Fruit fly (Drosophila melanogaster) whole organism, prepupa: Measurements from ENCODE around the gene CG8379.

Experiments
- CG10669 ChIP-seq: fragments of 200-800 bp; sonication (Bioruptor generic); optimal IDR thresholded peaks from 3 replicates; lab custom pipeline; 2018; ENCODE audit warnings: missing biosample characterization, mild to moderate bottlenecking, missing genetic modification characterization, moderate library complexity
- CG11294 ChIP-seq: fragments of 200-800 bp; sonication (Bioruptor generic); IDR thresholded peaks from 2 replicates; pipeline ENCODE4 v1.3.6; 2022; ENCODE audit warnings: missing biosample characterization, missing genetic modification characterization
- CG11762 ChIP-seq: fragments of 200-800 bp; sonication (Bioruptor generic); optimal IDR thresholded peaks from 3 replicates; lab custom pipeline; 2016; ENCODE audit warnings: missing biosample characterization, missing genetic modification characterization; ENCODE audit not compliant: insufficient read depth
- CG11902 ChIP-seq: fragments of 200-800 bp; sonication (Bioruptor generic); optimal IDR thresholded peaks from 3 replicates; lab custom pipeline; 2016; ENCODE audit warnings: missing biosample characterization, missing genetic modification characterization
- CG15336 ChIP-seq: fragments of 200-800 bp; sonication (Bioruptor generic); IDR thresholded peaks from 2 replicates; pipeline ENCODE4 v1.3.6; 2022; ENCODE audit warnings: missing biosample characterization, missing genetic modification characterization
- CG16779 ChIP-seq: fragments of 200-800 bp; sonication (Bioruptor generic); optimal IDR thresholded peaks from 3 replicates; lab custom pipeline; 2017; ENCODE audit warnings: missing biosample characterization, mild to moderate bottlenecking, missing genetic modification characterization
- CG3032 ChIP-seq: fragments of 200-800 bp; optimal IDR thresholded peaks from 2 replicates; lab custom pipeline; 2019; ENCODE audit warnings: missing biosample characterization, mild to moderate bottlenecking, missing genetic modification characterization, moderate library complexity
- CG34406 ChIP-seq: fragments of 200-800 bp; sonication (Bioruptor generic); optimal IDR thresholded peaks from 3 replicates; lab custom pipeline; 2016; ENCODE audit warnings: missing biosample characterization, missing genetic modification characterization
- CG3919 ChIP-seq: fragments of 200-800 bp; sonication (Bioruptor generic); optimal IDR thresholded peaks from 3 replicates; lab custom pipeline; 2016; ENCODE audit warnings: missing biosample characterization, missing genetic modification characterization
- CG6163 ChIP-seq: fragments of 200-800 bp; sonication (Bioruptor generic); IDR thresholded peaks from 3 replicates; pipeline ENCODE4 v1.3.6; 2022; ENCODE audit warnings: missing biosample characterization, missing genetic modification characterization
- CG6792 ChIP-seq: fragments of 200-800 bp; sonication (Bioruptor generic); optimal IDR thresholded peaks from 3 replicates; lab custom pipeline; 2016; ENCODE audit warnings: missing biosample characterization, missing genetic modification characterization
- CG6808 ChIP-seq: fragments of 200-800 bp; sonication (Bioruptor generic); optimal IDR thresholded peaks from 3 replicates; lab custom pipeline; 2017; ENCODE audit warnings: missing biosample characterization, missing genetic modification characterization, mild to moderate bottlenecking, moderate library complexity, missing genetic modification reagents
- CG6854 ChIP-seq: fragments of 200-800 bp; sonication (Bioruptor generic); optimal IDR thresholded peaks from 2 replicates; lab custom pipeline; 2017; ENCODE audit warnings: missing biosample characterization, mild to moderate bottlenecking, missing genetic modification characterization
- CG7368 ChIP-seq: fragments of 200-800 bp; sonication (Bioruptor generic); optimal IDR thresholded peaks from 3 replicates; lab custom pipeline; 2016; ENCODE audit warnings: missing biosample characterization, missing genetic modification characterization
- CG8119 ChIP-seq: fragments of 200-800 bp; sonication (Bioruptor generic); IDR thresholded peaks from 3 replicates; pipeline ENCODE4 v1.3.6; 2022; ENCODE audit warnings: missing biosample characterization, missing genetic modification characterization
- CG8632 ChIP-seq: fragments of 200-800 bp; sonication (Bioruptor generic); optimal IDR thresholded peaks from 3 replicates; lab custom pipeline; 2016; ENCODE audit warnings: missing biosample characterization, missing genetic modification characterization
- CG9139 ChIP-seq: fragments of 200-800 bp; sonication (Bioruptor generic); optimal IDR thresholded peaks from 3 replicates; lab custom pipeline; 2017; ENCODE audit warnings: missing biosample characterization, mild to moderate bottlenecking, missing genetic modification characterization
- Eip75B ChIP-seq: fragments of 200-800 bp; sonication (Bioruptor generic); optimal IDR thresholded peaks from 3 replicates; lab custom pipeline; 2016; ENCODE audit warnings: missing biosample characterization, missing genetic modification characterization
- Eip93F ChIP-seq: fragments of 200-800 bp; sonication (Bioruptor generic); optimal IDR thresholded peaks from 2 replicates; lab custom pipeline; 2016; ENCODE audit warnings: missing biosample characterization, mild to moderate bottlenecking, missing genetic modification characterization
- Gug ChIP-seq: fragments of 200-800 bp; sonication (Bioruptor generic); IDR thresholded peaks from 2 replicates; pipeline ENCODE4 v1.3.6; 2022; ENCODE audit warnings: missing biosample characterization, missing genetic modification characterization
- Hr38 ChIP-seq: sonication (Bioruptor generic); optimal IDR thresholded peaks from 2 replicates; lab custom pipeline; 2016; ENCODE audit warnings: missing biosample characterization, missing genetic modification characterization
- Hr39 ChIP-seq: fragments of 200-800 bp; sonication (Bioruptor generic); optimal IDR thresholded peaks from 2 replicates; lab custom pipeline; 2016; ENCODE audit warnings: missing biosample characterization, missing genetic modification characterization
- Lpt ChIP-seq: fragments of 200-800 bp; sonication (Bioruptor generic); optimal IDR thresholded peaks from 3 replicates; lab custom pipeline; 2016; ENCODE audit warnings: missing biosample characterization, missing genetic modification characterization
- OdsH ChIP-seq: fragments of 200-800 bp; sonication (Bioruptor generic); optimal IDR thresholded peaks from 3 replicates; lab custom pipeline; 2016; ENCODE audit warnings: missing biosample characterization, missing genetic modification characterization
- Smox ChIP-seq: fragments of 200-800 bp; sonication (Bioruptor generic); optimal IDR thresholded peaks from 3 replicates; lab custom pipeline; 2016; ENCODE audit warnings: missing biosample characterization, missing genetic modification characterization
- Sox14 ChIP-seq: fragments of 200-800 bp; sonication (Bioruptor generic); optimal IDR thresholded peaks from 3 replicates; lab custom pipeline; 2016; ENCODE audit warnings: missing biosample characterization, missing genetic modification characterization
- acj6 ChIP-seq: fragments of 200-800 bp; sonication (Bioruptor generic); optimal IDR thresholded peaks from 3 replicates; lab custom pipeline; 2016; ENCODE audit warnings: missing biosample characterization, missing genetic modification characterization
- cyc ChIP-seq: fragments of 200-800 bp; sonication (Bioruptor generic); optimal IDR thresholded peaks from 3 replicates; lab custom pipeline; 2016; ENCODE audit warnings: missing biosample characterization, missing genetic modification characterization
- dac ChIP-seq: fragments of 200-800 bp; sonication (Bioruptor generic); optimal IDR thresholded peaks from 2 replicates; lab custom pipeline; 2017; ENCODE audit warnings: missing biosample characterization, mild to moderate bottlenecking, missing genetic modification characterization
- eg ChIP-seq: fragments of 200-800 bp; sonication (Bioruptor generic); IDR thresholded peaks from 3 replicates; pipeline ENCODE4 v1.3.6; 2022; ENCODE audit warnings: missing biosample characterization, missing genetic modification characterization
- esn ChIP-seq: fragments of 200-800 bp; sonication (Bioruptor generic); optimal IDR thresholded peaks from 2 replicates; lab custom pipeline; 2016; ENCODE audit warnings: missing biosample characterization, mild to moderate bottlenecking, missing genetic modification characterization, moderate library complexity
- fd59A ChIP-seq: fragments of 200-800 bp; sonication (Bioruptor generic); optimal IDR thresholded peaks from 2 replicates; lab custom pipeline; 2017; ENCODE audit warnings: missing biosample characterization, mild to moderate bottlenecking, missing genetic modification characterization, missing genetic modification reagents
- fkh ChIP-seq: fragments of 200-800 bp; sonication (Bioruptor generic); optimal IDR thresholded peaks from 3 replicates; lab custom pipeline; 2017; ENCODE audit warnings: missing biosample characterization, mild to moderate bottlenecking, missing genetic modification characterization, moderate library complexity
- salr ChIP-seq, 2 experiments: fragments of 200-800 bp; sonication (Bioruptor generic); optimal IDR thresholded peaks; 3 replicates each; lab custom pipeline; 2016 to 2018; ENCODE audit warnings: missing biosample characterization in 2 of 2, missing genetic modification characterization in 2 of 2, mild to moderate bottlenecking in 1 of 2
- ss ChIP-seq, 2 experiments: fragments of 200-800 bp; sonication (Bioruptor generic); optimal IDR thresholded peaks; 2 replicates in 1 of 2; 3 replicates in 1 of 2; lab custom pipeline; 2017 to 2018; ENCODE audit warnings: mild to moderate bottlenecking in 2 of 2, missing biosample characterization in 2 of 2, missing genetic modification characterization in 2 of 2, moderate library complexity in 1 of 2
- svp ChIP-seq: fragments of 200-800 bp; sonication (Bioruptor generic); peaks from one replicate; lab custom pipeline; 2016; ENCODE audit warnings: missing biosample characterization, missing genetic modification characterization
- vri ChIP-seq: fragments of 200-800 bp; sonication (Bioruptor generic); optimal IDR thresholded peaks from 3 replicates; lab custom pipeline; 2016; ENCODE audit warnings: missing biosample characterization, mild to moderate bottlenecking, missing genetic modification characterization

CG8379 gene

dm6 chr3R:8823761-8824499, at the start of gene CG8379, which contains the start of gene IscU:
Gene CG8379 (plus strand): TSS chr3R:8824411.
Gene IscU (minus strand): TSS chr3R:8824177.
- TF ChIP-seq CG3032 = peak; percentile 13
- TF ChIP-seq ss (GFP tag; optimal IDR thresholded peaks at IDR 0.05; lab: Kevin White, UChicago) = peak in 1 of 2 experiments; percentile 5
- TF ChIP-seq Eip93F (GFP tag; lab: Kevin White, UChicago) = peak; percentile 12
- no peak for TF ChIP-seq CG11294
- peak; percentile 94 for TF ChIP-seq vri (GFP tag; lab: Kevin White, UChicago)
- TF ChIP-seq, all 60 proteins: peak for 4

dm6 chr3R:8779823-8780222, 44.4 kb upstream of the CG8379 start, which contains the start of gene CG33191:
Gene CG33191 (minus strand): TSS chr3R:8779923.
- TF ChIP-seq Eip75B (no peak), CG6163 (GFP tag; lab: Robert Waterston, UW) (no peak), CG3919 (GFP tag; lab: Kevin White, UChicago) (no peak)
- TF ChIP-seq, all 60 proteins: peak for 0

dm6 chr3R:8780689-8781088, 43.5 kb upstream of the CG8379 start, which contains the start of gene CG33189:
Gene CG33189 (minus strand): TSS chr3R:8780789.
- TF ChIP-seq fkh (GFP tag; lab: Kevin White, UChicago) (no peak), Lpt (GFP tag; lab: Kevin White, UChicago) (no peak), Hr39 (GFP tag; lab: Kevin White, UChicago) (no peak), CG11902 (GFP tag; lab: Kevin White, UChicago) (no peak), Eip75B (no peak), Sox14 (no peak), CG6808 (GFP tag; lab: Kevin White, UChicago) (no peak), CG34406 (GFP tag; lab: Kevin White, UChicago) (no peak), CG9139 (GFP tag; lab: Kevin White, UChicago) (no peak)

- TF ChIP-seq CG3919 (GFP tag; lab: Kevin White, UChicago) = no peak
- TF ChIP-seq CG11762 = no peak
- TF ChIP-seq esn (GFP tag; lab: Kevin White, UChicago) = no peak
- TF ChIP-seq CG16779 = no peak
- no peak for TF ChIP-seq CG11902 (GFP tag; lab: Kevin White, UChicago)
- peak; percentile 58; the same call in 2 of the 3 replicates for TF ChIP-seq CG6163 (GFP tag; lab: Robert Waterston, UW)
- TF ChIP-seq fd59A (GFP tag; lab: Kevin White, UChicago) = no peak
- TF ChIP-seq Gug (GFP tag; lab: Robert Waterston, UW) = no peak; the same call in 1 of the 2 replicates
- no peak for TF ChIP-seq acj6 (GFP tag; lab: Kevin White, UChicago)
- no peak for TF ChIP-seq dac (GFP tag; lab: Kevin White, UChicago)
- TF ChIP-seq CG10669 = no peak
- TF ChIP-seq Hr38 = no peak
- peak; percentile 82 for TF ChIP-seq eg (GFP tag; lab: Robert Waterston, UW)
- TF ChIP-seq Eip75B = no peak
- no peak for TF ChIP-seq salr (GFP tag; optimal IDR thresholded peaks at IDR 0.05; lab: Kevin White, UChicago)
- TF ChIP-seq Lpt (GFP tag; lab: Kevin White, UChicago) = no peak
- no peak for TF ChIP-seq fkh (GFP tag; lab: Kevin White, UChicago)
- no peak for TF ChIP-seq CG8632 (GFP tag; lab: Kevin White, UChicago)
- TF ChIP-seq CG7368 (GFP tag; lab: Kevin White, UChicago) = no peak
- peak; percentile 75 for TF ChIP-seq CG15336 (GFP tag; lab: Robert Waterston, UW)
- TF ChIP-seq CG6792 = no peak
- TF ChIP-seq CG11294 = 0 out of 2 replicates have a peak, but pooled peaks have one; percentile 25
- TF ChIP-seq CG6808 (GFP tag; lab: Kevin White, UChicago) = no peak
- TF ChIP-seq cyc (GFP tag; lab: Kevin White, UChicago) = no peak
- no peak for TF ChIP-seq Smox (GFP tag; lab: Kevin White, UChicago)
- no peak for TF ChIP-seq CG6854 (GFP tag; lab: Kevin White, UChicago)
- TF ChIP-seq CG3032 = no peak
- TF ChIP-seq svp (GFP tag; lab: Kevin White, UChicago) = peak; percentile 39
- no peak for TF ChIP-seq Sox14
- no peak for TF ChIP-seq OdsH (GFP tag; lab: Kevin White, UChicago)
- peak; percentile 67 for TF ChIP-seq CG8119
- TF ChIP-seq, all 60 proteins: peak for 6
Measured at dm6 chr3R:8784788-8785187, 39.4 kb upstream of the CG8379 start.
